Fruit fly (Drosophila melanogaster) whole organism, adult: ENCODE data around the gene CG15439.

Experiments used
- CG11617 ChIP-seq: fragments of 200-800 bp; sonication (Bioruptor generic); optimal IDR thresholded peaks from 2 replicates; lab custom pipeline; 2017; ENCODE audit warnings: mild to moderate bottlenecking, missing biosample characterization, missing genetic modification reagents, missing genetic modification characterization
- CG12768 ChIP-seq: fragments of 200-800 bp; sonication (Bioruptor generic); optimal IDR thresholded peaks from 2 replicates; lab custom pipeline; 2017; ENCODE audit warnings: missing biosample characterization, missing genetic modification characterization, mild to moderate bottlenecking, moderate library complexity, missing genetic modification reagents
- CG14711 ChIP-seq: fragments of 200-800 bp; sonication (Bioruptor generic); optimal IDR thresholded peaks from 2 replicates; lab custom pipeline; 2018; ENCODE audit warnings: missing biosample characterization, mild to moderate bottlenecking, missing genetic modification characterization, moderate library complexity
- CG1620 ChIP-seq: fragments of 200-800 bp; sonication (Bioruptor generic); optimal IDR thresholded peaks from 2 replicates; lab custom pipeline; 2016; ENCODE audit warnings: missing biosample characterization, missing genetic modification characterization
- CG33017 ChIP-seq: fragments of 200-800 bp; sonication (Bioruptor generic); optimal IDR thresholded peaks from 2 replicates; lab custom pipeline; 2018; ENCODE audit warnings: missing biosample characterization, mild to moderate bottlenecking, missing genetic modification characterization, moderate library complexity
- CG5204 ChIP-seq: fragments of 200-800 bp; sonication (Bioruptor generic); optimal IDR thresholded peaks from 2 replicates; lab custom pipeline; 2016; ENCODE audit warnings: missing biosample characterization, missing genetic modification characterization
- CG7045 ChIP-seq: fragments of 200-800 bp; sonication (Bioruptor generic); optimal IDR thresholded peaks from 2 replicates; lab custom pipeline; 2017; ENCODE audit warnings: missing biosample characterization, mild to moderate bottlenecking, missing genetic modification characterization
- CG7101 ChIP-seq: fragments of 200-800 bp; sonication (Bioruptor generic); optimal IDR thresholded peaks from 2 replicates; lab custom pipeline; 2018; ENCODE audit warnings: missing biosample characterization, mild to moderate bottlenecking, missing genetic modification characterization, moderate library complexity
- Clk ChIP-seq: fragments of 200-800 bp; sonication (Bioruptor generic); optimal IDR thresholded peaks from 2 replicates; lab custom pipeline; 2017; ENCODE audit warnings: missing biosample characterization, missing genetic modification characterization
- Crg-1 ChIP-seq: fragments of 200-800 bp; sonication (Bioruptor generic); optimal IDR thresholded peaks from 2 replicates; lab custom pipeline; 2016; ENCODE audit warnings: missing biosample characterization, missing genetic modification characterization
- Hr96 ChIP-seq: fragments of 200-800 bp; sonication (Bioruptor generic); optimal IDR thresholded peaks from 2 replicates; lab custom pipeline; 2016; ENCODE audit warnings: missing biosample characterization, missing genetic modification characterization
- Mnt ChIP-seq: fragments of 200-800 bp; sonication (Bioruptor generic); optimal IDR thresholded peaks from 2 replicates; lab custom pipeline; 2016; ENCODE audit warnings: missing biosample characterization, mild to moderate bottlenecking, missing genetic modification characterization
- bab1 ChIP-seq: fragments of 200-800 bp; sonication (Bioruptor generic); optimal IDR thresholded peaks from 3 replicates; lab custom pipeline; 2019; ENCODE audit warnings: missing biosample characterization, mild to moderate bottlenecking, missing genetic modification characterization, moderate library complexity
- cic ChIP-seq: fragments of 200-800 bp; sonication (Bioruptor generic); optimal IDR thresholded peaks from 2 replicates; lab custom pipeline; 2017; ENCODE audit warnings: missing biosample characterization, mild to moderate bottlenecking, missing genetic modification characterization, moderate library complexity
- cnc ChIP-seq, 2 experiments: fragments of >200 bp; optimal IDR thresholded peaks; 2 replicates each; lab custom pipeline; 2017
- kay ChIP-seq: fragments of 200-800 bp; sonication (Bioruptor generic); peaks from one replicate; lab custom pipeline; 2016; ENCODE audit warnings: missing biosample characterization, missing genetic modification characterization, borderline replicate concordance
- ovo ChIP-seq: fragments of 200-800 bp; sonication (Bioruptor generic); optimal IDR thresholded peaks from 2 replicates; lab custom pipeline; 2016; ENCODE audit warnings: missing biosample characterization, missing genetic modification characterization
- pad ChIP-seq: fragments of 200-800 bp; sonication (Bioruptor generic); optimal IDR thresholded peaks from 3 replicates; lab custom pipeline; 2017; ENCODE audit warnings: missing biosample characterization, missing genetic modification characterization, mild to moderate bottlenecking, moderate library complexity, missing genetic modification reagents
- tj ChIP-seq: fragments of 200-800 bp; sonication (Bioruptor generic); optimal IDR thresholded peaks from 3 replicates; lab custom pipeline; 2017; ENCODE audit warnings: missing biosample characterization, mild to moderate bottlenecking, missing genetic modification characterization, moderate library complexity
- toe ChIP-seq: fragments of 200-800 bp; sonication (Bioruptor generic); optimal IDR thresholded peaks from 2 replicates; lab custom pipeline; 2016; ENCODE audit warnings: missing biosample characterization, missing genetic modification characterization

CG15439 gene

DNA sequence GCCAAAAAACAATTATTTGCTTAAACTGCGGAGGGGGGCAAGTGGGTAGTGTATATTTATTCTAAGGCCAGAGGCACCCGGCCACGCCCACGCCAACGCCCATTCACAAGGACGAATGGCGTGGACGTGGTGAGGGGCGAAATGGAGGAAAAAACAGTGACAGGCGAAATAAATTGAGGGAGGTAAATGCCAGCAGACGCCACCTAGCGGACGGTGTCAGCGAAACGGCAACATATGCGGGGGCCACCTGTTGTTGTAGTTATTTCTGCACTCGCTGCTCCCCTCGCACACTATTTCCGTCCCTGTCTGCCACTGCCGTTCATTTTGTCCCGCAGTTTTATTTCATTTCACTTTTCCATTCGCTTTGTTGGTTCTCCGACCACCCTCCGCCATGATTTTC lies 34.9 kb downstream of the CG15439 start:
- TF ChIP-seq ovo (GFP tag; lab: Kevin White, UChicago) (no peak), kay (GFP tag; lab: Kevin White, UChicago) (peak; percentile 9)

DNA sequence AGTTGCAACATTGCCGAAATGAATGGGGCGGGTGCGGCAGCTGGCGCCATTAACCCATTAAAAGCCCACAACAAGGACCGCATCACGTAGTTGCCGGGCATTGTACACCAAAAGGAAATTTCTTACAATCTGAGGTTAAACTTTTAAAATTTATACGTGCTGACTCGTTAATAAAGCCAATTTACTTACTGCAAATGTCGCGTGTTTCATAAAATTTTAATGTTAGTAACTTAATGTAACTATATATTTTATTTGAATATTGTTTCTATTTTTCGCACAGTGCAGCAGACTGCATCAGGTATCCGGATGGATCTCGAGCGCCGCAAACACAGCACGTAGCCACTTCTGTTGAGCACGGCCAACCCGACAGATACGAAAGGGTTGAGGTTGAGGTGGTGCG lies 35.9 kb downstream of the CG15439 start:
- TF ChIP-seq kay (GFP tag; lab: Kevin White, UChicago) (no peak), CG7101 (tag; lab: Kevin White, UChicago) (no peak), ovo (GFP tag; lab: Kevin White, UChicago) (no peak), Hr96 (no peak), CG14711 (no peak), Crg-1 (GFP tag; lab: Kevin White, UChicago) (no peak), CG12768 (peak; percentile 13), pad (no peak), CG7045 (GFP tag; lab: Kevin White, UChicago) (peak; percentile 36), bab1 (GFP tag; lab: Kevin White, UChicago) (no peak), CG5204 (GFP tag; lab: Kevin White, UChicago) (peak; percentile 43), toe (GFP tag; lab: Kevin White, UChicago) (no peak), tj (no peak), CG33017 (tag; lab: Kevin White, UChicago) (peak; percentile 42), CG1620 (GFP tag; lab: Kevin White, UChicago) (no peak), cic (GFP tag; lab: Kevin White, UChicago) (no peak), Mnt (no peak), CG11617 (no peak), Clk (GFP tag; lab: Kevin White, UChicago) (no peak), cnc (optimal IDR thresholded peaks at IDR 0.05; lab: Kevin White, UChicago) (no peak)

DNA sequence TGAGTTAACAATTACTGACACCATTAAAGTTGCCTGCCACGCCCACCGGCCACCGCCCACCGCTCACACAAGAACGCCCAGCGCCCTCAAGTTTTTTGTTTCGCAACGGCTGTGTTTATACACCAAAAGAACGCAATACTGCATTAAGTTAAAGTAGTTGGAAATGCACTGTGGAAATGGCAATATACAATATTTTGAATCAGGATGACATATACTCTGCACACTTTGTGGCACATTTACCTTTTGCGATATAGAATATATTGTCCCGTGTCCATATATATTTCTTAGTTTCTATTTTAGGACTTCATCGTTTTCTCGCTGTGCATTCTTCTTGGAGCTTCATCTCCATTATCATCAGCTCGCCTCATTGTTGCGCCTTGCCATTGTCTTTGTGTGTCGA lies 36.7 kb downstream of the CG15439 start:
- no peak for TF ChIP-seq cnc (optimal IDR thresholded peaks at IDR 0.05; lab: Kevin White, UChicago)
- no peak for TF ChIP-seq CG5204 (GFP tag; lab: Kevin White, UChicago)
- TF ChIP-seq Hr96: peak; percentile 10

DNA sequence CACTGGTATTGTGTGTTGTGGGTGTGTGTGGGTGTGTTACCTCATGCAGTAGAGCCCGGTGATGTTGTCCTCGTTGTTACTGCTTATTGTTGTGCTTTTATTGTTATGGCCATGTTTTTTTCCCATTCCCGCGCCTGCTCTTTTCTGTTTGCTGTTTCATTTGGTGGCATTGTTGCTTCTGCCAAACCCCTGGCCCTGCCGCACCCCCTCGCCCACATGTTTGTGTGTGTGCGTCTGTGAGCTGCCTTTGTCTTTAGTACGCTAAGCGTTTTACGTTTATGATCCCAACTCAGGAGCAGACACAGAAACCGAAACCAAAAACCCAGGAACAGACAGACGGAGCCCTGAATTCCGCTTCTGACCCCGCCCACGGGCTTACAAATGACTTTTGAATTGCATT lies 38.8 kb downstream of the CG15439 start:
- no peak for TF ChIP-seq toe (GFP tag; lab: Kevin White, UChicago)
- TF ChIP-seq ovo (GFP tag; lab: Kevin White, UChicago): no peak
- TF ChIP-seq CG7045 (GFP tag; lab: Kevin White, UChicago): no peak
- no peak for TF ChIP-seq CG14711
- no peak for TF ChIP-seq pad
- TF ChIP-seq CG1620 (GFP tag; lab: Kevin White, UChicago): no peak

DNA sequence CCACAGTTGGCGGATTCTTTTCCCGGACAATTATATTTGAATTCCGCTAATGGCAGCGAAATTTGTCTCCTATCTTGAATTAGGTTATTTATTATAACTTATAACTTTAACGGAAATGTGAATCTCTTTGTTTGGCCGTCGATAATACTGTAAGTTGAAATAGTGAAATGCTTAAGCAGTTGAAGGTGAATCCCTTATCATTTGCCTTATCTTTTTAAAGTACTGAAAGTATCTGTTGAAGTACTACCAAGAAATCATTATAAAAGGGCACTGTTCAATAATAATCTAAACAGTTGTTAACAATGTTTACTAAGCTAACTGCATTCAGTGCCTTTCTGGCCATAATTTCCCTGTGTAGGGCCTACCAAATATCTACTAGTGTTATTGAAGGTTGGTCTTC lies 42.0 kb downstream of the CG15439 start, which contains the start of gene CG43055:
TSS of gene CG43055 (plus strand) at position 301 of the 400 bp plus-strand sequence.
- no peak for TF ChIP-seq CG11617
- TF ChIP-seq toe (GFP tag; lab: Kevin White, UChicago): no peak
- no peak for TF ChIP-seq ovo (GFP tag; lab: Kevin White, UChicago)
- TF ChIP-seq Mnt: no peak
- TF ChIP-seq Hr96: no peak
- TF ChIP-seq CG33017 (tag; lab: Kevin White, UChicago): no peak
- no peak for TF ChIP-seq kay (GFP tag; lab: Kevin White, UChicago)
- TF ChIP-seq CG5204 (GFP tag; lab: Kevin White, UChicago): no peak
- no peak for TF ChIP-seq bab1 (GFP tag; lab: Kevin White, UChicago)
- no peak for TF ChIP-seq CG12768
- TF ChIP-seq CG1620 (GFP tag; lab: Kevin White, UChicago): no peak
- no peak for TF ChIP-seq tj

DNA sequence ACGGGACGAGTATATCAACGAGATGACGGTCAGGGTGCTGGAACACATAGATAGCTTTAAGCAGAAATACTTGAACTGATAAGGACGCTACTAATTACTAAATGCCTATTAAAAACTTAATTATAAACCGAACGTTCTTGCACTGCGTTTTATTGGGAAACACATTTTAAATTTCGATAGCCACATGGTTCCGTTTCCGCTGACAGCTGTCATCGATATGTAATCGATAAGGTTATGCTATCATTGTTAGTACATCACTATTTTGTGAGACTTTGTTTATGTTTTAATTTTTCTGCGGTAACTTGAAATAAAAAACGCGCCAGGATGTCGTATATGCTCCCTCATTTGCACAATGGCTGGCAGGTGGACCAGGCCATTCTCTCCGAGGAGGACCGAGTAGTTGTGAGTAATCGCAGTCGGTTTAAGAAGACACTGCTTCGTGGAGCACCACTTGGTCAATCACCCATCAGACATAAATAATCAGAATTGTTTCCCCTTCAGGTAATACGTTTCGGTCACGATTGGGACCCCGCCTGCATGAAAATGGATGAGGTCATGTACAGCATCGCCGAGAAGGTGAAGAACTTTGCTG lies 49.7 kb downstream of the CG15439 start, which contains the start of gene Dim1:
TSS of gene Dim1 (plus strand) at position 239 of the 592 bp plus-strand sequence.
- peak; percentile 18 for TF ChIP-seq CG11617
- peak; percentile 8 for TF ChIP-seq CG33017 (tag; lab: Kevin White, UChicago)
- TF ChIP-seq CG12768: no peak
- TF ChIP-seq Hr96: peak; percentile 28
- TF ChIP-seq bab1 (GFP tag; lab: Kevin White, UChicago): peak; percentile 70

DNA sequence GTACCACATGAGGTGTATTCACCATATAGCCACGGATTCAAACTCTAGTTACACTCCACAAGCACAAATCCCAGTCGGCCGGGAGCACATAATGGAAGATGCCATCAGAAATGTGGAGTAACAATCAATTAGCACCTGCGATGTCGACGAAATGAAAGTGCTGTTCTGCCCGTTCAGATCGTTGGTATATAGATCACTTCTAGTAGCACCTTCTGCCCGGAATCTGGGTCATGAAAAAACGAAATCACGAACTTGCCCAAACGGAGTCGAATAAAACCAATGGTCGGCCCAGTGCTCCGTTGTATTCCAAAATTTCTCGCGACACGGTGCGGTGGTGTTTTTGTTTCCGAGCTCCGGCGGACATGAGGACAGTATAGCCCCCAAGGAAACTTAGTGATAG lies 52.2 kb downstream of the CG15439 start, which contains the start of gene CG33003:
TSS of gene CG33003 (plus strand) at position 301 of the 400 bp plus-strand sequence.
- TF ChIP-seq CG11617 (no peak), CG33017 (tag; lab: Kevin White, UChicago) (no peak), cnc (optimal IDR thresholded peaks at IDR 0.05; lab: Kevin White, UChicago) (no peak), tj (no peak), ovo (GFP tag; lab: Kevin White, UChicago) (no peak), CG7045 (GFP tag; lab: Kevin White, UChicago) (no peak), pad (no peak)
